Fruit fly (Drosophila melanogaster): ENCODE measurements around the gene Srrm1.

The Srrm1 gene

dm6 chr3L:13015823-13016465 lies 20.7 kb upstream of the Srrm1 start, which contains the start of gene CG11267 (continued):
- TF ChIP-seq CG4617 (GFP tag; optimal IDR thresholded peaks at IDR 0.05; ENCODE audit: borderline replicate concordance): peak; percentile 31
- TF ChIP-seq CG9609 (GFP tag; optimal IDR thresholded peaks at IDR 0.05): peak; percentile 77
- TF ChIP-seq kni (GFP tag; optimal IDR thresholded peaks at IDR 0.05): no peak
- peak; percentile 91 for TF ChIP-seq CG6689 (GFP tag; IDR thresholded peaks at IDR 0.05)
- peak; percentile 43 for TF ChIP-seq run (tag; optimal IDR thresholded peaks at IDR 0.05)
- no peak for TF ChIP-seq CG3065 (GFP tag; optimal IDR thresholded peaks at IDR 0.05)
- TF ChIP-seq CG17568 (GFP tag; optimal IDR thresholded peaks at IDR 0.05): peak; percentile 62
- TF ChIP-seq CG6765 (GFP tag; optimal IDR thresholded peaks at IDR 0.05): peak; percentile 68
- TF ChIP-seq CG12236 (GFP tag; optimal IDR thresholded peaks at IDR 0.05): no peak
- peak; percentile 79 for TF ChIP-seq CG14667 (GFP tag; IDR thresholded peaks at IDR 0.05)
- peak; percentile 59 for TF ChIP-seq CG10565 (GFP tag; optimal IDR thresholded peaks at IDR 0.05)
- no peak for TF ChIP-seq h (optimal IDR thresholded peaks at IDR 0.05)
- TF ChIP-seq CG30020 (tag; optimal IDR thresholded peaks at IDR 0.05): peak; percentile 71
- TF ChIP-seq schlank (tag; optimal IDR thresholded peaks at IDR 0.05): peak; percentile 78
- TF ChIP-seq Lpt (GFP tag; optimal IDR thresholded peaks at IDR 0.05): no peak
- TF ChIP-seq lov (optimal IDR thresholded peaks at IDR 0.05): no peak
- TF ChIP-seq lov (GFP tag; IDR thresholded peaks at IDR 0.05): peak; percentile 83; the same call in 2 of the 3 replicates
- TF ChIP-seq Ets65A (GFP tag): peak; percentile 98
- peak in 1 of 2 experiments; percentile 88 for TF ChIP-seq eve (GFP tag; optimal IDR thresholded peaks at IDR 0.05)
- TF ChIP-seq MBD-R2 (GFP tag; IDR thresholded peaks at IDR 0.05): peak; percentile 80; the same call in 1 of the 2 replicates
- no peak for TF ChIP-seq Trl (optimal IDR thresholded peaks at IDR 0.05)
- TF ChIP-seq Trl (GFP tag; optimal IDR thresholded peaks at IDR 0.05): peak; percentile 90
- TF ChIP-seq CG8924 (tag; optimal IDR thresholded peaks at IDR 0.05): peak; percentile 81
- TF ChIP-seq br (optimal IDR thresholded peaks at IDR 0.05): no peak
- TF ChIP-seq gt (GFP tag; IDR thresholded peaks at IDR 0.05): peak; percentile 46; the same call in 1 of the 2 replicates
- peak; percentile 84 for TF ChIP-seq unpg (GFP tag; optimal IDR thresholded peaks at IDR 0.05)
- no peak for TF ChIP-seq Dp (GFP tag; optimal IDR thresholded peaks at IDR 0.05)
- TF ChIP-seq Scr (GFP tag; IDR thresholded peaks at IDR 0.05; ENCODE audit: partially characterized antibody): no peak
- peak; percentile 54 for TF ChIP-seq Myb (GFP tag; optimal IDR thresholded peaks at IDR 0.05)
- peak; percentile 87 for TF ChIP-seq tin (GFP tag; optimal IDR thresholded peaks at IDR 0.05)
- peak; percentile 74 for TF ChIP-seq CG1792 (GFP tag; optimal IDR thresholded peaks at IDR 0.05)
- TF ChIP-seq sens (GFP tag): peak; percentile 93
- no peak for TF ChIP-seq sna (GFP tag; IDR thresholded peaks at IDR 0.05; ENCODE audit: partially characterized antibody)
- TF ChIP-seq CrebB (tag; optimal IDR thresholded peaks at IDR 0.05): peak; percentile 59
- peak; percentile 78 for TF ChIP-seq CG10267 (tag; optimal IDR thresholded peaks at IDR 0.05)
- peak; percentile 90 for TF ChIP-seq Nf-YA (GFP tag; IDR thresholded peaks at IDR 0.05)
- TF ChIP-seq Asciz (GFP tag; optimal IDR thresholded peaks at IDR 0.05): peak; percentile 78
- peak; percentile 79 for TF ChIP-seq CG18262 (tag; optimal IDR thresholded peaks at IDR 0.05)
- no peak for TF ChIP-seq cg (GFP tag; optimal IDR thresholded peaks at IDR 0.05)
- peak; percentile 93 for TF ChIP-seq esg (GFP tag; conservative IDR thresholded peaks at IDR 0.05)
- no peak for TF ChIP-seq CG15073 (GFP tag; optimal IDR thresholded peaks at IDR 0.05)
- peak; percentile 59 for TF ChIP-seq ssp (GFP tag; IDR thresholded peaks at IDR 0.05)
- peak; percentile 94 for TF ChIP-seq dysf (GFP tag; IDR thresholded peaks at IDR 0.05)
- no peak for TF ChIP-seq pan (optimal IDR thresholded peaks at IDR 0.05)
- peak in 1 of 2 experiments; percentile 93 for TF ChIP-seq pan (GFP tag; optimal IDR thresholded peaks at IDR 0.05 in 1 of 2, IDR thresholded peaks at IDR 0.05 in 1 of 2)
- TF ChIP-seq CG7271 (tag; optimal IDR thresholded peaks at IDR 0.05): no peak
- peak; percentile 81 for TF ChIP-seq CG15696 (tag; optimal IDR thresholded peaks at IDR 0.05)
- TF ChIP-seq HLH3B (GFP tag; IDR thresholded peaks at IDR 0.05): peak; percentile 89
- TF ChIP-seq emc (GFP tag; optimal IDR thresholded peaks at IDR 0.05): peak; percentile 64
- TF ChIP-seq CG5180 (GFP tag; optimal IDR thresholded peaks at IDR 0.05): peak; percentile 71
- TF ChIP-seq CG17328 (GFP tag; IDR thresholded peaks at IDR 0.05): peak; percentile 86
- no peak for TF ChIP-seq CG8478 (optimal IDR thresholded peaks at IDR 0.05)
